Fruit fly (Drosophila melanogaster) whole organism: ENCODE results near the gene CG12522.

Experiments used
- CG8478 ChIP-seq: fragments of >200 bp; optimal IDR thresholded peaks from 2 replicates; lab custom pipeline; 2018; ENCODE audit warnings: inconsistent platforms
- Dll ChIP-seq: fragments of >200 bp; optimal IDR thresholded peaks from 2 replicates; lab custom pipeline; 2017
- EcR ChIP-seq, 2 experiments: fragments of >200 bp; optimal IDR thresholded peaks; 2 replicates each; lab custom pipeline; 2017; ENCODE audit warnings: missing biosample characterization in 2 of 2, missing genetic modification characterization in 2 of 2, missing genetic modification reagents in 2 of 2
- pan ChIP-seq: fragments of >200 bp; optimal IDR thresholded peaks from 2 replicates; lab custom pipeline; 2017
- usp ChIP-seq: fragments of >200 bp; optimal IDR thresholded peaks from 2 replicates; lab custom pipeline; 2017; ENCODE audit warnings: missing biosample characterization, missing genetic modification characterization, mixed read lengths

DNA sequence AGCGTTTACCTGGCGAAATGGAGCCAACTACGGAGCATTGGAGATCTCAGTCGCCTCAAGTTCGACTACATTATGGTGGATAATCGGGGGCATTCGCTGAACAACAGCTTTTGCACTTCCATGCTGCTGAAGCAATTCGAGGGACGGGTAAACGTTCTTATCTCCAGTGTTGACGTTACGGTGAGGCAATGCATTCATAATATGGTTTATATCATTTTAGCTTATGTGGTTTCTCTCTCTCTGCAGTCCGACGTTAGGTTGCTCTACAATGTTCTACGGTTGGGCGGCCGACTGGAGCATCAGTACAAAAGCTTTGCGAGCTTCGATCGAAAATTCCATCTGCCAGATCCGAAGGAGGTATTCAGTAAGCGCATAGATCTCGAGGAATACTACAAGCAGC is 42.2 kb upstream of the CG12522 start:
- no peak for TF ChIP-seq pan
- TF ChIP-seq EcR (GFP tag; optimal IDR thresholded peaks at IDR 0.05; lab: Kevin White, UChicago) = no peak
- TF ChIP-seq Dll (lab: Kevin White, UChicago) = no peak
- no peak for TF ChIP-seq CG8478 (lab: Kevin White, UChicago)
- TF ChIP-seq usp (GFP tag; lab: Kevin White, UChicago) = no peak
